Fruit fly (Drosophila melanogaster) whole organism, adult: ENCODE data around the gene CG14356.

ENCODE experiments used
- CG11617 ChIP-seq: fragments of 200-800 bp; sonication (Bioruptor generic); optimal IDR thresholded peaks from 2 replicates; lab custom pipeline; 2017; ENCODE audit warnings: mild to moderate bottlenecking, missing biosample characterization, missing genetic modification reagents, missing genetic modification characterization
- CG12768 ChIP-seq: fragments of 200-800 bp; sonication (Bioruptor generic); optimal IDR thresholded peaks from 2 replicates; lab custom pipeline; 2017; ENCODE audit warnings: missing biosample characterization, missing genetic modification characterization, mild to moderate bottlenecking, moderate library complexity, missing genetic modification reagents
- CG14711 ChIP-seq: fragments of 200-800 bp; sonication (Bioruptor generic); optimal IDR thresholded peaks from 2 replicates; lab custom pipeline; 2018; ENCODE audit warnings: missing biosample characterization, mild to moderate bottlenecking, missing genetic modification characterization, moderate library complexity
- CG1620 ChIP-seq: fragments of 200-800 bp; sonication (Bioruptor generic); optimal IDR thresholded peaks from 2 replicates; lab custom pipeline; 2016; ENCODE audit warnings: missing biosample characterization, missing genetic modification characterization
- CG33017 ChIP-seq: fragments of 200-800 bp; sonication (Bioruptor generic); optimal IDR thresholded peaks from 2 replicates; lab custom pipeline; 2018; ENCODE audit warnings: missing biosample characterization, mild to moderate bottlenecking, missing genetic modification characterization, moderate library complexity
- CG5204 ChIP-seq: fragments of 200-800 bp; sonication (Bioruptor generic); optimal IDR thresholded peaks from 2 replicates; lab custom pipeline; 2016; ENCODE audit warnings: missing biosample characterization, missing genetic modification characterization
- CG7045 ChIP-seq: fragments of 200-800 bp; sonication (Bioruptor generic); optimal IDR thresholded peaks from 2 replicates; lab custom pipeline; 2017; ENCODE audit warnings: missing biosample characterization, mild to moderate bottlenecking, missing genetic modification characterization
- CG7101 ChIP-seq: fragments of 200-800 bp; sonication (Bioruptor generic); optimal IDR thresholded peaks from 2 replicates; lab custom pipeline; 2018; ENCODE audit warnings: missing biosample characterization, mild to moderate bottlenecking, missing genetic modification characterization, moderate library complexity
- Clk ChIP-seq: fragments of 200-800 bp; sonication (Bioruptor generic); optimal IDR thresholded peaks from 2 replicates; lab custom pipeline; 2017; ENCODE audit warnings: missing biosample characterization, missing genetic modification characterization
- Crg-1 ChIP-seq: fragments of 200-800 bp; sonication (Bioruptor generic); optimal IDR thresholded peaks from 2 replicates; lab custom pipeline; 2016; ENCODE audit warnings: missing biosample characterization, missing genetic modification characterization
- Hr96 ChIP-seq: fragments of 200-800 bp; sonication (Bioruptor generic); optimal IDR thresholded peaks from 2 replicates; lab custom pipeline; 2016; ENCODE audit warnings: missing biosample characterization, missing genetic modification characterization
- Mnt ChIP-seq: fragments of 200-800 bp; sonication (Bioruptor generic); optimal IDR thresholded peaks from 2 replicates; lab custom pipeline; 2016; ENCODE audit warnings: missing biosample characterization, mild to moderate bottlenecking, missing genetic modification characterization
- bab1 ChIP-seq: fragments of 200-800 bp; sonication (Bioruptor generic); optimal IDR thresholded peaks from 3 replicates; lab custom pipeline; 2019; ENCODE audit warnings: missing biosample characterization, mild to moderate bottlenecking, missing genetic modification characterization, moderate library complexity
- cic ChIP-seq: fragments of 200-800 bp; sonication (Bioruptor generic); optimal IDR thresholded peaks from 2 replicates; lab custom pipeline; 2017; ENCODE audit warnings: missing biosample characterization, mild to moderate bottlenecking, missing genetic modification characterization, moderate library complexity
- cnc ChIP-seq, 2 experiments: fragments of >200 bp; optimal IDR thresholded peaks; 2 replicates each; lab custom pipeline; 2017
- kay ChIP-seq: fragments of 200-800 bp; sonication (Bioruptor generic); peaks from one replicate; lab custom pipeline; 2016; ENCODE audit warnings: missing biosample characterization, missing genetic modification characterization, borderline replicate concordance
- ovo ChIP-seq: fragments of 200-800 bp; sonication (Bioruptor generic); optimal IDR thresholded peaks from 2 replicates; lab custom pipeline; 2016; ENCODE audit warnings: missing biosample characterization, missing genetic modification characterization
- pad ChIP-seq: fragments of 200-800 bp; sonication (Bioruptor generic); optimal IDR thresholded peaks from 3 replicates; lab custom pipeline; 2017; ENCODE audit warnings: missing biosample characterization, missing genetic modification characterization, mild to moderate bottlenecking, moderate library complexity, missing genetic modification reagents
- tj ChIP-seq: fragments of 200-800 bp; sonication (Bioruptor generic); optimal IDR thresholded peaks from 3 replicates; lab custom pipeline; 2017; ENCODE audit warnings: missing biosample characterization, mild to moderate bottlenecking, missing genetic modification characterization, moderate library complexity
- toe ChIP-seq: fragments of 200-800 bp; sonication (Bioruptor generic); optimal IDR thresholded peaks from 2 replicates; lab custom pipeline; 2016; ENCODE audit warnings: missing biosample characterization, missing genetic modification characterization

The CG14356 gene

dm6 chr3R:14131972-14132371, at the start of gene CG14356:
TSS of gene CG14356 (minus strand) at chr3R:14132072.
- TF ChIP-seq bab1 (GFP tag; lab: Kevin White, UChicago) (no peak), cnc (optimal IDR thresholded peaks at IDR 0.05; lab: Kevin White, UChicago) (no peak), CG11617 (no peak), CG5204 (GFP tag; lab: Kevin White, UChicago) (no peak), CG12768 (GFP tag; lab: Kevin White, UChicago) (no peak), tj (no peak), Hr96 (GFP tag; lab: Kevin White, UChicago) (no peak)

- TF ChIP-seq Mnt (GFP tag; lab: Kevin White, UChicago) = no peak
- TF ChIP-seq tj = no peak
- TF ChIP-seq Hr96 (GFP tag; lab: Kevin White, UChicago) = no peak
Observed at dm6 chr3R:14162176-14162759, 30.4 kb upstream of the CG14356 start, which contains the start of gene CG3199. TSS of gene CG3199 (plus strand) at chr3R:14162709.

- no peak for TF ChIP-seq toe (GFP tag; lab: Kevin White, UChicago)
- no peak for TF ChIP-seq tj
- no peak for TF ChIP-seq cic (GFP tag; lab: Kevin White, UChicago)
- TF ChIP-seq Hr96 (GFP tag; lab: Kevin White, UChicago) = no peak
- no peak for TF ChIP-seq CG5204 (GFP tag; lab: Kevin White, UChicago)
- TF ChIP-seq cnc (optimal IDR thresholded peaks at IDR 0.05; lab: Kevin White, UChicago) = no peak
- no peak for TF ChIP-seq CG11617
- no peak for TF ChIP-seq Clk (GFP tag; lab: Kevin White, UChicago)
- no peak for TF ChIP-seq bab1 (GFP tag; lab: Kevin White, UChicago)
- TF ChIP-seq CG33017 = no peak
Observed at dm6 chr3R:14160178-14160577, 28.3 kb upstream of the CG14356 start, which contains the start of gene CG31327. TSS of gene CG31327 (minus strand) at chr3R:14160278.

DNA sequence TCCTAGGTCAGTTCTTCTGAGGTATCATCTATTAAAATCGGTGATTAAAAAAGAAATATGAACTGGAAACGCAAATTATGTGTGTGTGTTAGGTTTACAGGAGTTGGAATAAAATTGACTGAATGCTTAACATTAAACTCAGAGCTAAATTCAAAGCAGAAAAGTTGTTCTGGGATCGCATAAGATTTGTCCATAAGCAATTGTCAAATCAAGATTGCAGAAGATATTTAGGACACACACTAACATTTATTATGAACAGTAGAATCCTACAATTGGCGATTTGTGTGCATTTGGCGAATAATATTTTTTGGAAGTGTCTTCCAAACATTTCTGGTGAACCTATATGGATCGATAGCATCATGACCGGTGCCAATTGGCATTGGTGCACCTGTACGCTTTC, 25.5 kb upstream of the CG14356 start, which contains the start of gene CG31533:
Gene CG31533 (minus strand): TSS at position 101 of the 400 bp plus-strand sequence.
- TF ChIP-seq CG12768 (GFP tag; lab: Kevin White, UChicago) (no peak), CG7101 (no peak)

- no peak for TF ChIP-seq toe (GFP tag; lab: Kevin White, UChicago)
- TF ChIP-seq Mnt (GFP tag; lab: Kevin White, UChicago) = no peak
- no peak for TF ChIP-seq Crg-1 (GFP tag; lab: Kevin White, UChicago)
- TF ChIP-seq CG1620 (GFP tag; lab: Kevin White, UChicago) = no peak
- no peak for TF ChIP-seq Clk (GFP tag; lab: Kevin White, UChicago)
- no peak for TF ChIP-seq CG11617
- TF ChIP-seq tj = no peak
- no peak for TF ChIP-seq cic (GFP tag; lab: Kevin White, UChicago)
- no peak for TF ChIP-seq CG14711
- TF ChIP-seq CG5204 (GFP tag; lab: Kevin White, UChicago) = no peak
- no peak for TF ChIP-seq cnc (optimal IDR thresholded peaks at IDR 0.05; lab: Kevin White, UChicago)
- TF ChIP-seq Hr96 (GFP tag; lab: Kevin White, UChicago) = no peak
- no peak for TF ChIP-seq CG7101
- no peak for TF ChIP-seq kay (GFP tag; lab: Kevin White, UChicago)
Observed at dm6 chr3R:14154341-14154740, 22.5 kb upstream of the CG14356 start, which contains the start of gene CG44215. TSS of gene CG44215 (minus strand) at chr3R:14154441.

dm6 chr3R:14153729-14154128, 21.9 kb upstream of the CG14356 start, which contains the start of gene Recs1:
TSS of gene Recs1 (minus strand) at chr3R:14153829.
- no peak for TF ChIP-seq CG1620 (GFP tag; lab: Kevin White, UChicago)
- no peak for TF ChIP-seq CG5204 (GFP tag; lab: Kevin White, UChicago)
- TF ChIP-seq ovo = no peak
- TF ChIP-seq kay (GFP tag; lab: Kevin White, UChicago) = no peak
- TF ChIP-seq bab1 (GFP tag; lab: Kevin White, UChicago) = no peak
- no peak for TF ChIP-seq cnc (optimal IDR thresholded peaks at IDR 0.05; lab: Kevin White, UChicago)
- no peak for TF ChIP-seq CG7101
- no peak for TF ChIP-seq Clk (GFP tag; lab: Kevin White, UChicago)
- no peak for TF ChIP-seq Crg-1 (GFP tag; lab: Kevin White, UChicago)
- no peak for TF ChIP-seq toe (GFP tag; lab: Kevin White, UChicago)
- TF ChIP-seq CG33017 = no peak
- TF ChIP-seq Hr96 (GFP tag; lab: Kevin White, UChicago) = no peak
- no peak for TF ChIP-seq Mnt (GFP tag; lab: Kevin White, UChicago)
- TF ChIP-seq cic (GFP tag; lab: Kevin White, UChicago) = no peak
- TF ChIP-seq pad (GFP tag; lab: Kevin White, UChicago) = no peak
- no peak for TF ChIP-seq CG7045 (GFP tag; lab: Kevin White, UChicago)
- TF ChIP-seq CG14711 = no peak
- TF ChIP-seq CG12768 (GFP tag; lab: Kevin White, UChicago) = no peak

- TF ChIP-seq Clk (GFP tag; lab: Kevin White, UChicago) (no peak), CG14711 (no peak), CG33017 (no peak), CG7045 (GFP tag; lab: Kevin White, UChicago) (no peak), kay (GFP tag; lab: Kevin White, UChicago) (no peak), CG7101 (no peak)
Observed at dm6 chr3R:14152550-14152949, 20.7 kb upstream of the CG14356 start, which contains the start of gene CG42500. TSS of gene CG42500 (minus strand) at chr3R:14152650.
